Fruit fly (Drosophila melanogaster) whole organism, embryonic: ENCODE data around the gene Prosbeta2.

Source experiments
- Blimp-1 ChIP-seq: fragments of 200-800 bp; sonication (Bioruptor generic); optimal IDR thresholded peaks from 3 replicates; lab custom pipeline; 2018; ENCODE audit warnings: missing biosample characterization, missing genetic modification characterization, mild to moderate bottlenecking, moderate library complexity, missing genetic modification reagents
- CG10959 ChIP-seq: fragments of 200-800 bp; sonication (Bioruptor generic); IDR thresholded peaks from 2 replicates; pipeline ENCODE4 v1.3.6; 2022; ENCODE audit warnings: missing biosample characterization, missing genetic modification characterization
- CG11456 ChIP-seq: fragments of 200-800 bp; sonication (Bioruptor generic); IDR thresholded peaks from 3 replicates; pipeline ENCODE4 v1.3.6; 2022; ENCODE audit warnings: missing biosample characterization, missing genetic modification characterization
- CG14710 ChIP-seq: fragments of 200-800 bp; sonication (Bioruptor generic); optimal IDR thresholded peaks from 3 replicates; lab custom pipeline; 2019; ENCODE audit warnings: missing biosample characterization, mild to moderate bottlenecking, missing genetic modification characterization, moderate library complexity
- CG1529 ChIP-seq: fragments of 200-800 bp; sonication (Bioruptor generic); optimal IDR thresholded peaks from 3 replicates; lab custom pipeline; 2018; ENCODE audit warnings: missing biosample characterization, missing genetic modification characterization
- CG15479 ChIP-seq: fragments of 200-800 bp; sonication (Bioruptor generic); optimal IDR thresholded peaks from 3 replicates; lab custom pipeline; 2019; ENCODE audit warnings: missing biosample characterization, mild to moderate bottlenecking, missing genetic modification characterization, moderate library complexity
- CG18262 ChIP-seq: fragments of 200-800 bp; optimal IDR thresholded peaks from 3 replicates; lab custom pipeline; 2019; ENCODE audit warnings: missing biosample characterization, mild to moderate bottlenecking, missing genetic modification characterization, moderate library complexity
- CG2199 ChIP-seq: fragments of 200-800 bp; sonication (Bioruptor generic); IDR thresholded peaks from 3 replicates; pipeline ENCODE4 v1.3.6; 2022; ENCODE audit warnings: missing biosample characterization, missing genetic modification characterization
- CG31388 ChIP-seq: fragments of 200-800 bp; sonication (Bioruptor generic); optimal IDR thresholded peaks from 2 replicates; lab custom pipeline; 2016; ENCODE audit warnings: missing biosample characterization, missing genetic modification characterization
- CG4730 ChIP-seq: fragments of 200-800 bp; sonication (Bioruptor generic); IDR thresholded peaks from 2 replicates; pipeline ENCODE4 v1.3.6; 2022; ENCODE audit warnings: missing biosample characterization, missing genetic modification characterization
- CG5953 ChIP-seq: fragments of 200-800 bp; sonication (Bioruptor generic); IDR thresholded peaks from 2 replicates; pipeline ENCODE4 v1.3.6; 2022; ENCODE audit warnings: missing biosample characterization, missing genetic modification characterization
- CG6791 ChIP-seq: fragments of 200-800 bp; sonication (Bioruptor generic); IDR thresholded peaks from 3 replicates; pipeline ENCODE4 v1.3.6; 2022; ENCODE audit warnings: missing biosample characterization, missing genetic modification characterization; ENCODE audit not compliant: partially characterized antibody
- CG7372 ChIP-seq: fragments of 200-800 bp; sonication (Bioruptor generic); IDR thresholded peaks from 2 replicates; pipeline ENCODE4 v1.3.6; 2022; ENCODE audit warnings: missing biosample characterization, missing genetic modification characterization
- CG7745 ChIP-seq: fragments of 200-800 bp; sonication (Bioruptor generic); optimal IDR thresholded peaks from 2 replicates; lab custom pipeline; 2018; ENCODE audit warnings: missing biosample characterization, mild to moderate bottlenecking, missing genetic modification characterization, moderate library complexity
- CG7928 ChIP-seq: fragments of 200-800 bp; sonication (Bioruptor generic); optimal IDR thresholded peaks from 2 replicates; lab custom pipeline; 2017; ENCODE audit warnings: missing biosample characterization, mild to moderate bottlenecking, missing genetic modification characterization
- CG9876 ChIP-seq: fragments of 200-800 bp; sonication (Bioruptor generic); optimal IDR thresholded peaks from 2 replicates; lab custom pipeline; 2016; ENCODE audit warnings: missing biosample characterization, missing genetic modification characterization
- CTCF ChIP-seq: fragments of 200-800 bp; sonication (Bioruptor generic); optimal IDR thresholded peaks from 2 replicates; lab custom pipeline; 2017; ENCODE audit warnings: missing biosample characterization, mild to moderate bottlenecking, missing genetic modification characterization, moderate library complexity
- D ChIP-seq, 2 experiments: fragments of 200-800 bp in 1 of 2; fragments of >200 bp in 1 of 2; sonication (Bioruptor generic) in 1 of 2; optimal IDR thresholded peaks; 2 replicates in 1 of 2; 3 replicates in 1 of 2; lab custom pipeline; 2017; ENCODE audit warnings: mild to moderate bottlenecking in 1 of 2, missing biosample characterization in 1 of 2, missing genetic modification characterization in 1 of 2, missing genetic modification reagents in 1 of 2
- Drgx ChIP-seq: fragments of 200-800 bp; sonication (Bioruptor generic); IDR thresholded peaks from 2 replicates; pipeline ENCODE4 v1.3.6; 2022; ENCODE audit warnings: missing biosample characterization, missing genetic modification characterization
- Ets65A ChIP-seq: fragments of 200-800 bp; sonication (Bioruptor generic); peaks from one replicate; lab custom pipeline; 2016; ENCODE audit warnings: missing biosample characterization, missing genetic modification characterization
- Fer3 ChIP-seq: fragments of 200-800 bp; sonication (Bioruptor generic); optimal IDR thresholded peaks from 2 replicates; lab custom pipeline; 2018; ENCODE audit warnings: missing biosample characterization, mild to moderate bottlenecking, missing genetic modification characterization, moderate library complexity
- Gsc ChIP-seq: fragments of 200-800 bp; sonication (Bioruptor generic); IDR thresholded peaks from 2 replicates; pipeline ENCODE4 v1.3.6; 2022; ENCODE audit warnings: missing biosample characterization, missing genetic modification characterization
- H15 ChIP-seq: fragments of 200-800 bp; sonication (Bioruptor generic); IDR thresholded peaks from 3 replicates; pipeline ENCODE4 v1.3.6; 2022; ENCODE audit warnings: missing biosample characterization, missing genetic modification characterization
- Jarid2 ChIP-seq: fragments of 200-800 bp; sonication (Bioruptor generic); optimal IDR thresholded peaks from 3 replicates; lab custom pipeline; 2017; ENCODE audit warnings: mild to moderate bottlenecking, missing biosample characterization, missing genetic modification reagents, missing genetic modification characterization
- NK7.1 ChIP-seq: fragments of 200-800 bp; sonication (Bioruptor generic); optimal IDR thresholded peaks from 3 replicates; lab custom pipeline; 2016; ENCODE audit warnings: missing biosample characterization, missing genetic modification characterization
- Poxn ChIP-seq: fragments of 200-800 bp; sonication (Bioruptor generic); IDR thresholded peaks from 2 replicates; pipeline ENCODE4 v1.3.6; 2022; ENCODE audit warnings: missing biosample characterization, missing genetic modification characterization
- Sox102F ChIP-seq: fragments of 200-800 bp; sonication (Bioruptor generic); optimal IDR thresholded peaks from 2 replicates; lab custom pipeline; 2018; ENCODE audit warnings: missing biosample characterization, mild to moderate bottlenecking, missing genetic modification characterization, moderate library complexity
- abd-A ChIP-seq: fragments of 200-800 bp; sonication (Bioruptor generic); optimal IDR thresholded peaks from 3 replicates; lab custom pipeline; 2019; ENCODE audit warnings: missing biosample characterization, mild to moderate bottlenecking, missing genetic modification characterization, moderate library complexity
- al ChIP-seq: fragments of 200-800 bp; sonication (Bioruptor generic); IDR thresholded peaks from 2 replicates; pipeline ENCODE4 v1.3.6; 2022; ENCODE audit warnings: missing biosample characterization, missing genetic modification characterization
- cg ChIP-seq: fragments of 200-800 bp; sonication (Bioruptor generic); optimal IDR thresholded peaks from 3 replicates; lab custom pipeline; 2019; ENCODE audit warnings: missing biosample characterization, mild to moderate bottlenecking, missing genetic modification characterization, moderate library complexity
- chm ChIP-seq: fragments of 200-800 bp; sonication (Bioruptor generic); IDR thresholded peaks from 2 replicates; pipeline ENCODE4 v1.3.6; 2022; ENCODE audit warnings: missing biosample characterization, missing genetic modification characterization
- dm ChIP-seq: fragments of 200-800 bp; sonication (Bioruptor generic); optimal IDR thresholded peaks from 3 replicates; lab custom pipeline; 2016; ENCODE audit warnings: missing biosample characterization, missing genetic modification characterization
- gro ChIP-seq: fragments of 200-800 bp; sonication (Bioruptor generic); optimal IDR thresholded peaks from 2 replicates; lab custom pipeline; 2016; ENCODE audit warnings: missing biosample characterization, missing genetic modification characterization
- kni ChIP-seq: fragments of 200-800 bp; sonication (Bioruptor generic); optimal IDR thresholded peaks from 3 replicates; lab custom pipeline; 2017; ENCODE audit warnings: mild to moderate bottlenecking, missing biosample characterization, missing genetic modification reagents, missing genetic modification characterization
- knrl ChIP-seq: fragments of 200-800 bp; sonication (Bioruptor generic); IDR thresholded peaks from 3 replicates; pipeline ENCODE4 v1.3.6; 2022; ENCODE audit warnings: missing biosample characterization, missing genetic modification characterization; ENCODE audit not compliant: partially characterized antibody
- peb ChIP-seq: fragments of 200-800 bp; sonication (Bioruptor generic); IDR thresholded peaks from 2 replicates; pipeline ENCODE4 v1.3.6; 2022; ENCODE audit warnings: missing biosample characterization, missing genetic modification characterization
- pros ChIP-seq: fragments of 200-800 bp; sonication (Bioruptor generic); optimal IDR thresholded peaks from 3 replicates; lab custom pipeline; 2019; ENCODE audit warnings: missing biosample characterization, mild to moderate bottlenecking, missing genetic modification characterization, moderate library complexity
- schlank ChIP-seq: fragments of 200-800 bp; sonication (Bioruptor generic); optimal IDR thresholded peaks from 2 replicates; lab custom pipeline; 2018; ENCODE audit warnings: missing biosample characterization, mild to moderate bottlenecking, missing genetic modification characterization
- tll ChIP-seq, 2 experiments: fragments of 200-800 bp in 1 of 2; fragments of >200 bp in 1 of 2; sonication (Bioruptor generic) in 1 of 2; optimal IDR thresholded peaks; 2 replicates each; lab custom pipeline; 2017 to 2019; ENCODE audit warnings: missing biosample characterization in 2 of 2, missing genetic modification characterization in 2 of 2, mild to moderate bottlenecking in 1 of 2, moderate library complexity in 1 of 2
- tna ChIP-seq: fragments of 200-800 bp; sonication (Bioruptor generic); IDR thresholded peaks from 2 replicates; pipeline ENCODE4 v1.3.6; 2022; ENCODE audit warnings: missing biosample characterization, missing genetic modification characterization; ENCODE audit not compliant: partially characterized antibody
- vfl ChIP-seq: fragments of 200-800 bp; sonication (Bioruptor generic); optimal IDR thresholded peaks from 2 replicates; lab custom pipeline; 2016; ENCODE audit warnings: missing biosample characterization, missing genetic modification characterization
- vnd ChIP-seq: fragments of 200-800 bp; sonication (Bioruptor generic); IDR thresholded peaks from 3 replicates; pipeline ENCODE4 v1.3.6; 2022; ENCODE audit warnings: missing biosample characterization, missing genetic modification characterization; ENCODE audit not compliant: partially characterized antibody
- wdn ChIP-seq: fragments of 200-800 bp; sonication (Bioruptor generic); IDR thresholded peaks from 2 replicates; pipeline ENCODE4 v1.3.6; 2022; ENCODE audit warnings: missing biosample characterization, missing genetic modification characterization
- z ChIP-seq: fragments of 200-800 bp; sonication (Bioruptor generic); IDR thresholded peaks from 3 replicates; pipeline ENCODE4 v1.3.6; 2022; ENCODE audit warnings: missing biosample characterization, missing genetic modification characterization

Gene Prosbeta2

DNA sequence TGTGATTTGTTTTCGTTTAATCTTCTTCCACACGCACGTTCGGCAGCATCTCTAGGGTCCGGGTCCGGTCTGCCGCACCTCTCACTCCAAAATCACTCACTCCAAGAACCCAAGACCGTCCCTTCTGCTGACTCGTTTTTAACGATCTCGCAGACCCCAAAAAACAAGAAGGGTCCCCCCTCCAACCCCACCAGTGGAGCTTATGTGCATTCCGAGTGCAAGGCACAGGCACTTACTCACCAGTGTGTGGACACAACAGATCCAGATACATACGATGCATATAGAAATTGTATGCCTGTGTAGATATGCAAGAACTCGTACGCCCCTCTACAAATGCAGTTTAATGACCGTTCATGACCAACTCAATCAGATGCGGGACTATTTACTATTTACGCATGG lies 21.3 kb upstream of the Prosbeta2 start (continued):
- no peak for TF ChIP-seq CG10959
- no peak for TF ChIP-seq Fer3 (tag; lab: Kevin White, UChicago)
- peak; percentile 60; the same call in 1 of the 2 replicates for TF ChIP-seq chm (GFP tag; lab: Robert Waterston, UW)
- TF ChIP-seq CG2199: peak; percentile 49; the same call in 1 of the 3 replicates
- TF ChIP-seq CG7745 (tag; lab: Kevin White, UChicago): no peak
- peak; percentile 50 for TF ChIP-seq cg
- peak; percentile 85 for TF ChIP-seq z (GFP tag; lab: Robert Waterston, UW)
- TF ChIP-seq pros (GFP tag; lab: Kevin White, UChicago): peak; percentile 51
- TF ChIP-seq NK7.1 (GFP tag; lab: Kevin White, UChicago): no peak
- TF ChIP-seq Blimp-1 (GFP tag; lab: Kevin White, UChicago): no peak
- TF ChIP-seq Ets65A (GFP tag; lab: Kevin White, UChicago): peak; percentile 80
- no peak for TF ChIP-seq Poxn (GFP tag; lab: Robert Waterston, UW)
- 0 out of 2 replicates have a peak, but pooled peaks have one; percentile 22 for TF ChIP-seq Drgx (GFP tag; lab: Robert Waterston, UW)
- TF ChIP-seq CG11456 (GFP tag; lab: Robert Waterston, UW): 0 out of 3 replicates have a peak, but pooled peaks have one; percentile 63

DNA sequence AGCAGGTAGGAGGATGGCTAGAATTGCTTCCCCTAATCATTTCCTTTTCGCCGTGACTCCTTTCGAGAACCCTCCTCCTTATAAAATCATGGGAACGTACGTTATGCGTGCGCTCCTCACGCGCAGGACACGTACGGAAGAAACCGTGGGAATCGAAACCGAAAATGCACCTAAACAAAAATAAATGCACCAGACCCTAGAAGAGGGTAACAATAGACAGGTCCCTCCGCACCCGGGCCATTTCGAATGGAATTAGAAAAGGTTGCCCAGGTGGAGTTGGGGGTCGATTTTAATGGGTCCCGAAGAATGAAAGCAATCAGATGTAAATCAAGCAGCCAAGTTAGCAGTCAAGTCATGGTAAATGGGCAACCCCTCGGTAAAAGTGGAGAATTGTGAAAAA lies 20.4 kb upstream of the Prosbeta2 start, which contains the start of gene CG3349:
CG3349 (plus strand) TSS at position 289 of the 400 bp plus-strand sequence.
- peak; percentile 60 for TF ChIP-seq kni (GFP tag; lab: Kevin White, UChicago)
- peak; percentile 63; the same call in 1 of the 3 replicates for TF ChIP-seq CG2199
- 0 out of 2 replicates have a peak, but pooled peaks have one; percentile 25 for TF ChIP-seq chm (GFP tag; lab: Robert Waterston, UW)
- TF ChIP-seq tll (GFP tag; optimal IDR thresholded peaks at IDR 0.05; lab: Kevin White, UChicago): peak in 1 of 2 experiments; percentile 23
- peak; percentile 27 for TF ChIP-seq CG15479
- no peak for TF ChIP-seq peb
- TF ChIP-seq tna (GFP tag; lab: Robert Waterston, UW): peak; percentile 47; the same call in 1 of the 2 replicates
- 0 out of 3 replicates have a peak, but pooled peaks have one; percentile 14 for TF ChIP-seq CG6791 (GFP tag; lab: Robert Waterston, UW)
- peak; percentile 10 for TF ChIP-seq pros (GFP tag; lab: Kevin White, UChicago)
- no peak for TF ChIP-seq D (optimal IDR thresholded peaks at IDR 0.05; lab: Kevin White, UChicago)
- no peak for TF ChIP-seq D (GFP tag; optimal IDR thresholded peaks at IDR 0.05; lab: Kevin White, UChicago)

DNA sequence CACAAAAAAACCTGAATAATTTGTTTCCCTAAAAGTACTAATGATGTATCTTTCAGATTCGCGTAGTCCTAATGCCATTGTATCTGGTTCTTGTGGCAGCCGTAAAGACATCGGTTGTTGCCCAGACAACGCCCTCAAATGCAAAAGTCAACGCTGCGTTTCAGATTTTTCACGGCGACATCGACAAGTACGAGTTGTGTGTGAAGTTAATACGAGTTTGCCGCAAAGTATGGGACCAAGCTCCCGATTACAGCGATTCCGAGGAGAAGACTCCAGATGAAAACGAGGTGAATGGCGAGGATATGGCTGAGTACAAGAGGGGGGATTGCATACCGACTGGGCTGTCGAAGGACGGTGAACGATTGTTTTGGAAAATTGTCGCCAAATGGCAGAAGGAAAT lies 19.7 kb upstream of the Prosbeta2 start:
- no peak for TF ChIP-seq al
- TF ChIP-seq chm (GFP tag; lab: Robert Waterston, UW): 0 out of 2 replicates have a peak, but pooled peaks have one; percentile 47
- no peak for TF ChIP-seq CG31388 (GFP tag; lab: Kevin White, UChicago)
- peak; percentile 64 for TF ChIP-seq D (optimal IDR thresholded peaks at IDR 0.05; lab: Kevin White, UChicago)
- TF ChIP-seq D (GFP tag; optimal IDR thresholded peaks at IDR 0.05; lab: Kevin White, UChicago): no peak
- no peak for TF ChIP-seq CG9876 (GFP tag; lab: Kevin White, UChicago)
- no peak for TF ChIP-seq CG4730 (GFP tag; lab: Robert Waterston, UW)

DNA sequence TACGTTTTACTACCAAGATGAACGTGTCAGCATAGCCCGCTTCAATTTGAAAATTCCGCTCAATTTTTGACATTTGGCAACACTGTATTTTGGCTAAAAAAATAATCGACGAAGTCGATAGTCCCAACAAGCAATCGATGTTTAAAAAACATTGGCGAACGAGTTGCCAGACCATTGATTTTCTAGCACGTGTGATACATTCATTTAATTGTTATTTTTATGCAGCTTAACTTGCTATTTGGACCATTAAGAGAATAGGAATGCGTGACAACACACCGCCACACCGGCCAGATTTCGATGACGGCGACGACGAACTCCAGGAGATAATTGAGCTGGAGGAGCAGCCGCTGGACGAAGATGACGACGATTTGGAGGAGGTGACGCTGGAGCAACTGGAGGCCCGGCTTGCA lies 17.1 kb upstream of the Prosbeta2 start, which contains the start of gene CG5114:
CG5114 (plus strand) TSS at position 161 of the 410 bp plus-strand sequence.
- TF ChIP-seq CG18262 (tag; lab: Kevin White, UChicago): peak; percentile 29
- no peak for TF ChIP-seq CG7745 (tag; lab: Kevin White, UChicago)
- no peak for TF ChIP-seq schlank (tag; lab: Kevin White, UChicago)
- peak; percentile 14 for TF ChIP-seq vfl (GFP tag; lab: Kevin White, UChicago)
- peak; percentile 84 for TF ChIP-seq vnd (GFP tag; lab: Robert Waterston, UW)
- 0 out of 2 replicates have a peak, but pooled peaks have one; percentile 27 for TF ChIP-seq peb
- TF ChIP-seq Jarid2 (GFP tag; lab: Kevin White, UChicago): no peak
- peak; percentile 14 for TF ChIP-seq Sox102F
- no peak; the same call in 2 of the 3 replicates for TF ChIP-seq H15 (GFP tag; lab: Robert Waterston, UW)
- TF ChIP-seq CG7372 (GFP tag; lab: Robert Waterston, UW): no peak
- peak; percentile 44 for TF ChIP-seq CTCF (GFP tag; lab: Kevin White, UChicago)
- TF ChIP-seq CG1529: no peak
- TF ChIP-seq CG7928 (GFP tag; lab: Kevin White, UChicago): no peak
- peak; percentile 77 for TF ChIP-seq abd-A (tag; lab: Kevin White, UChicago)
- TF ChIP-seq CG14710 (tag; lab: Kevin White, UChicago): peak; percentile 82
- peak; percentile 99 for TF ChIP-seq dm (GFP tag; lab: Kevin White, UChicago)
- no peak for TF ChIP-seq Gsc (GFP tag; lab: Robert Waterston, UW)
- TF ChIP-seq gro (GFP tag; lab: Kevin White, UChicago): peak; percentile 66
- TF ChIP-seq wdn (GFP tag; lab: Robert Waterston, UW): no peak
- TF ChIP-seq al: peak; percentile 17; the same call in 1 of the 2 replicates
- TF ChIP-seq CG5953 (GFP tag; lab: Robert Waterston, UW): no peak
- peak; percentile 87 for TF ChIP-seq knrl (GFP tag; lab: Robert Waterston, UW)
